Worm (Caenorhabditis elegans) whole organism, mixed stage, embryonic: ENCODE measurements around the gene F59D12.2.

ENCODE experiments used
- M03D4.4 ChIP-seq: sonication (generic microtip); optimal IDR thresholded peaks from 2 replicates; lab custom pipeline; 2017; ENCODE audit warnings: mild to moderate bottlenecking, missing genetic modification characterization, missing compliant biosample characterization
- bed-3 ChIP-seq: fragments of 200-800 bp; sonication (Bioruptor generic); optimal IDR thresholded peaks from 3 replicates; lab custom pipeline; 2018; ENCODE audit warnings: mild to moderate bottlenecking, missing genetic modification characterization, moderate library complexity, missing compliant biosample characterization
- blmp-1 ChIP-seq: fragments of 150-350 bp; optimal IDR thresholded peaks from 2 replicates; lab custom pipeline; 2014; ENCODE audit warnings: missing biosample characterization, missing genetic modification characterization
- ceh-39 ChIP-seq: fragments of 150-350 bp; optimal IDR thresholded peaks from 2 replicates; lab custom pipeline; 2014; ENCODE audit warnings: missing biosample characterization, missing genetic modification characterization
- ceh-43 ChIP-seq: fragments of 200-800 bp; sonication (Bioruptor generic); optimal IDR thresholded peaks from 2 replicates; lab custom pipeline; 2018; ENCODE audit warnings: mild to moderate bottlenecking, missing genetic modification characterization, moderate library complexity, missing compliant biosample characterization
- ceh-83 ChIP-seq: fragments of 200-800 bp; sonication (Bioruptor generic); optimal IDR thresholded peaks from 2 replicates; lab custom pipeline; 2018; ENCODE audit warnings: mild to moderate bottlenecking, missing genetic modification characterization, missing compliant biosample characterization
- ces-1 ChIP-seq: fragments of 150-350 bp; optimal IDR thresholded peaks from 2 replicates; lab custom pipeline; 2014; ENCODE audit warnings: missing biosample characterization, missing genetic modification reagents, missing genetic modification characterization
- cnd-1 ChIP-seq: fragments of 200-800 bp; sonication (Bioruptor generic); optimal IDR thresholded peaks from 2 replicates; lab custom pipeline; 2018; ENCODE audit warnings: mild to moderate bottlenecking, missing genetic modification characterization, missing compliant biosample characterization
- drap-1 ChIP-seq: fragments of 200-800 bp; sonication (Bioruptor generic); optimal IDR thresholded peaks from 3 replicates; lab custom pipeline; 2018; ENCODE audit warnings: mild to moderate bottlenecking, missing genetic modification characterization, missing compliant biosample characterization
- elt-1 ChIP-seq: sonication (generic microtip); optimal IDR thresholded peaks from 2 replicates; lab custom pipeline; 2017; ENCODE audit warnings: missing genetic modification characterization, mild to moderate bottlenecking, missing compliant biosample characterization, antibody characterized with exemption, moderate library complexity, borderline replicate concordance; ENCODE audit not compliant: insufficient read depth
- elt-3 ChIP-seq: fragments of 150-350 bp; optimal IDR thresholded peaks from 2 replicates; lab custom pipeline; 2014; ENCODE audit warnings: missing biosample characterization, missing genetic modification characterization
- flh-1 ChIP-seq: fragments of 200-800 bp; sonication (Bioruptor generic); optimal IDR thresholded peaks from 2 replicates; lab custom pipeline; 2018; ENCODE audit warnings: mild to moderate bottlenecking, missing genetic modification characterization, moderate library complexity, missing compliant biosample characterization
- ham-2 ChIP-seq: fragments of 200-800 bp; sonication (Bioruptor generic); optimal IDR thresholded peaks from 2 replicates; lab custom pipeline; 2018; ENCODE audit warnings: mild to moderate bottlenecking, missing genetic modification characterization, missing compliant biosample characterization
- hlh-1 ChIP-seq: fragments of 150-350 bp; optimal IDR thresholded peaks from 2 replicates; lab custom pipeline; 2014; ENCODE audit warnings: missing biosample characterization, missing genetic modification reagents, missing genetic modification characterization
- lin-13 ChIP-seq: fragments of 150-350 bp; optimal IDR thresholded peaks from 2 replicates; lab custom pipeline; 2014; ENCODE audit warnings: missing biosample characterization, missing genetic modification characterization
- lin-32 ChIP-seq: fragments of 200-800 bp; sonication (Bioruptor generic); optimal IDR thresholded peaks from 2 replicates; lab custom pipeline; 2018; ENCODE audit warnings: mild to moderate bottlenecking, missing genetic modification characterization, missing compliant biosample characterization
- mab-5 ChIP-seq: fragments of 150-350 bp; optimal IDR thresholded peaks from 2 replicates; lab custom pipeline; 2014; ENCODE audit warnings: missing biosample characterization, missing genetic modification characterization
- mep-1 ChIP-seq: fragments of 150-350 bp; optimal IDR thresholded peaks from 2 replicates; lab custom pipeline; 2017; ENCODE audit warnings: missing biosample characterization, missing genetic modification reagents, missing genetic modification characterization, inconsistent platforms
- mls-2 ChIP-seq: sonication (generic microtip); optimal IDR thresholded peaks from 2 replicates; lab custom pipeline; 2016; ENCODE audit warnings: mild to moderate bottlenecking, missing genetic modification characterization, moderate library complexity, missing compliant biosample characterization
- nhr-12 ChIP-seq: fragments of 150-350 bp; optimal IDR thresholded peaks from 2 replicates; lab custom pipeline; 2014; ENCODE audit warnings: missing biosample characterization, missing genetic modification characterization
- nhr-2 ChIP-seq: fragments of 150-350 bp; optimal IDR thresholded peaks from 2 replicates; lab custom pipeline; 2014; ENCODE audit warnings: missing biosample characterization, missing genetic modification characterization
- nhr-237 ChIP-seq: fragments of 150-350 bp; optimal IDR thresholded peaks from 2 replicates; lab custom pipeline; 2014; ENCODE audit warnings: missing biosample characterization, missing genetic modification characterization
- nhr-28 ChIP-seq: fragments of 150-350 bp; optimal IDR thresholded peaks from 2 replicates; lab custom pipeline; 2014; ENCODE audit warnings: missing biosample characterization, missing genetic modification characterization
- nhr-76 ChIP-seq: sonication (generic microtip); optimal IDR thresholded peaks from 2 replicates; lab custom pipeline; 2017; ENCODE audit warnings: missing biosample characterization, missing genetic modification characterization
- sem-2 ChIP-seq: fragments of 200-800 bp; sonication (Bioruptor generic); optimal IDR thresholded peaks from 2 replicates; lab custom pipeline; 2018; ENCODE audit warnings: mild to moderate bottlenecking, missing genetic modification characterization, missing compliant biosample characterization
- snpc-4 ChIP-seq: fragments of 150-350 bp; optimal IDR thresholded peaks from 2 replicates; lab custom pipeline; 2014; ENCODE audit warnings: missing biosample characterization, missing genetic modification characterization
- sptf-1 ChIP-seq: sonication (generic microtip); optimal IDR thresholded peaks from 2 replicates; lab custom pipeline; 2017; ENCODE audit warnings: mild to moderate bottlenecking, missing genetic modification characterization, moderate library complexity, missing compliant biosample characterization
- unc-120 ChIP-seq: sonication (generic microtip); optimal IDR thresholded peaks from 2 replicates; lab custom pipeline; 2017; ENCODE audit warnings: missing genetic modification characterization, missing compliant biosample characterization; ENCODE audit not compliant: poor library complexity, severe bottlenecking
- unc-39 ChIP-seq: fragments of 150-350 bp; optimal IDR thresholded peaks from 2 replicates; lab custom pipeline; 2014; ENCODE audit warnings: missing biosample characterization, missing genetic modification characterization
- unc-62 ChIP-seq: fragments of 150-350 bp; optimal IDR thresholded peaks from 2 replicates; lab custom pipeline; 2014; ENCODE audit warnings: missing biosample characterization, missing genetic modification reagents, missing genetic modification characterization
- zip-8 ChIP-seq: fragments of 150-350 bp; optimal IDR thresholded peaks from 2 replicates; lab custom pipeline; 2014; ENCODE audit warnings: missing biosample characterization, missing genetic modification characterization
- ztf-11 ChIP-seq: fragments of 150-350 bp; optimal IDR thresholded peaks from 2 replicates; lab custom pipeline; 2014; ENCODE audit warnings: missing biosample characterization, missing genetic modification characterization

Gene F59D12.2

ce11 chrX:15641380-15641779 is 34.1 kb downstream of the F59D12.2 start:
- TF ChIP-seq snpc-4 (tag; lab: Kevin White, UChicago) (no peak), lin-13 (tag; lab: Kevin White, UChicago) (no peak), elt-1 (no peak), M03D4.4 (tag; lab: Kevin White, UChicago) (no peak), lin-32 (GFP tag; lab: Kevin White, UChicago) (no peak), ztf-11 (tag; lab: Kevin White, UChicago) (no peak), mep-1 (no peak), blmp-1 (no peak), nhr-76 (tag; lab: Kevin White, UChicago) (no peak), ceh-83 (GFP tag; lab: Kevin White, UChicago) (no peak), hlh-1 (tag; lab: Kevin White, UChicago) (no peak), nhr-28 (no peak), unc-62 (no peak), flh-1 (no peak), ham-2 (GFP tag; lab: Kevin White, UChicago) (no peak), zip-8 (tag; lab: Kevin White, UChicago) (no peak), unc-120 (tag; lab: Kevin White, UChicago) (no peak)

ce11 chrX:15640603-15641002 is 34.9 kb downstream of the F59D12.2 start, which contains the start of gene K09E9.7:
Gene K09E9.7 (plus strand): TSS chrX:15640903.
- TF ChIP-seq ham-2 (GFP tag; lab: Kevin White, UChicago) (no peak), cnd-1 (tag; lab: Kevin White, UChicago) (no peak), lin-32 (GFP tag; lab: Kevin White, UChicago) (no peak), ceh-83 (GFP tag; lab: Kevin White, UChicago) (no peak), M03D4.4 (tag; lab: Kevin White, UChicago) (no peak), zip-8 (tag; lab: Kevin White, UChicago) (no peak), nhr-28 (no peak), lin-13 (tag; lab: Kevin White, UChicago) (no peak), bed-3 (no peak), elt-1 (no peak), unc-120 (tag; lab: Kevin White, UChicago) (no peak), sptf-1 (tag; lab: Kevin White, UChicago) (no peak), nhr-237 (tag; lab: Kevin White, UChicago) (no peak), ceh-39 (tag; lab: Kevin White, UChicago) (no peak), hlh-1 (tag; lab: Kevin White, UChicago) (no peak), blmp-1 (no peak), mab-5 (tag; lab: Kevin White, UChicago) (no peak), unc-39 (tag; lab: Kevin White, UChicago) (no peak), flh-1 (no peak)

- TF ChIP-seq ceh-43 (GFP tag; lab: Kevin White, UChicago) (no peak), ces-1 (peak; percentile 76)
Measured at ce11 chrX:15633964-15634363, 41.6 kb downstream of the F59D12.2 start.

ce11 chrX:15630790-15631204 is 44.7 kb downstream of the F59D12.2 start:
- TF ChIP-seq sem-2 (no peak), sptf-1 (tag; lab: Kevin White, UChicago) (peak; percentile 51), ces-1 (peak; percentile 38), mls-2 (tag; lab: Kevin White, UChicago) (peak; percentile 34), nhr-12 (no peak), flh-1 (no peak), M03D4.4 (tag; lab: Kevin White, UChicago) (peak; percentile 23), ceh-83 (GFP tag; lab: Kevin White, UChicago) (peak; percentile 6), elt-3 (no peak), nhr-2 (tag; lab: Kevin White, UChicago) (no peak), ceh-43 (GFP tag; lab: Kevin White, UChicago) (no peak)
- TF ChIP-seq, all 35 proteins: peak for 5

ce11 chrX:15630340-15630739 is 45.2 kb downstream of the F59D12.2 start, which contains the start of gene K09E9.4:
Gene K09E9.4 (minus strand): TSS chrX:15630440.
- no peak for TF ChIP-seq M03D4.4 (tag; lab: Kevin White, UChicago)
- TF ChIP-seq hlh-1 (tag; lab: Kevin White, UChicago): no peak
- no peak for TF ChIP-seq unc-120 (tag; lab: Kevin White, UChicago)
- no peak for TF ChIP-seq flh-1
- TF ChIP-seq ceh-43 (GFP tag; lab: Kevin White, UChicago): no peak
- no peak for TF ChIP-seq mls-2 (tag; lab: Kevin White, UChicago)
- TF ChIP-seq ces-1: no peak
- no peak for TF ChIP-seq ztf-11 (tag; lab: Kevin White, UChicago)
- no peak for TF ChIP-seq sptf-1 (tag; lab: Kevin White, UChicago)
- TF ChIP-seq snpc-4 (tag; lab: Kevin White, UChicago): no peak
- no peak for TF ChIP-seq drap-1 (GFP tag; lab: Kevin White, UChicago)
- TF ChIP-seq sem-2: no peak
- no peak for TF ChIP-seq ceh-39 (tag; lab: Kevin White, UChicago)
- TF ChIP-seq ham-2 (GFP tag; lab: Kevin White, UChicago): no peak
- TF ChIP-seq unc-62: no peak
- TF ChIP-seq bed-3: no peak
- no peak for TF ChIP-seq mab-5 (tag; lab: Kevin White, UChicago)
- no peak for TF ChIP-seq nhr-76 (tag; lab: Kevin White, UChicago)
- no peak for TF ChIP-seq lin-32 (GFP tag; lab: Kevin White, UChicago)
